Worm (Caenorhabditis elegans) whole organism, midembryonic: ENCODE measurements around the gene pho-7.

ENCODE experiments used
- T22C8.4 ChIP-seq: fragments of 200-800 bp; sonication (Bioruptor generic); IDR thresholded peaks from 2 replicates; pipeline ENCODE4 v1.3.6; 2022; ENCODE audit warnings: missing genetic modification characterization, missing compliant biosample characterization
- flt-1 ChIP-seq: fragments of 200-800 bp; sonication (Bioruptor generic); IDR thresholded peaks from 2 replicates; pipeline ENCODE4 v1.3.6; 2022; ENCODE audit warnings: missing genetic modification characterization, missing compliant biosample characterization

DNA sequence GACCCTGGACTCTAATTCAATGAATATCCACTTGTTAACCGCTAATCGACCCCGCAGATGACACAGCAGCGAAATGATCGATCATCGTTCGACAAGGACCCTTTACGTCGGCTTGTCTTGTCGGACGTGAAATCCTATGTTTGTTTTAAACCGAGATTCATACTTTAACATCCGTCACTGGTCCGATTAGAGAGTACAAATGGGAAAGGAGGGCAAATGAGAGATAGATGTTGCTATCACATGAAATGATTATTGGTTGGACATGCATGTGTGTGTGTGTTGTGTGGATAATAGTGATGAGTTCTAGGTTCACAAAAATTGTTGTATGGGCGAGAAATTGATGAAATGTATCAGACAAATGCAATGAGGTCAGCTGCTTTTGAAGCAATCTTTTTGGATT, 31.5 kb downstream of the pho-7 start:
- TF ChIP-seq T22C8.4 (GFP tag; lab: Robert Waterston, UW) (no peak), flt-1 (GFP tag; lab: Robert Waterston, UW) (no peak)
